Worm (Caenorhabditis elegans) whole organism, L2 larva: Measurements from ENCODE around the gene mlc-7.

Source experiments
- F13H6.1 ChIP-seq: sonication (generic microtip); optimal IDR thresholded peaks from 2 replicates; lab custom pipeline; 2016; ENCODE audit warnings: missing genetic modification characterization, missing compliant biosample characterization
- R02D3.7 ChIP-seq: fragments of 150-350 bp; optimal IDR thresholded peaks from 2 replicates; lab custom pipeline; 2014; ENCODE audit warnings: missing biosample characterization, missing genetic modification characterization
- Y55F3AM.14 ChIP-seq: fragments of 200-800 bp; sonication (Bioruptor generic); optimal IDR thresholded peaks from 2 replicates; lab custom pipeline; 2018; ENCODE audit warnings: mild to moderate bottlenecking, missing genetic modification characterization, missing compliant biosample characterization
- ZK546.5 ChIP-seq: sonication (generic microtip); optimal IDR thresholded peaks from 2 replicates; lab custom pipeline; 2017; ENCODE audit warnings: missing biosample characterization, missing genetic modification characterization
- alr-1 ChIP-seq: fragments of 150-350 bp; optimal IDR thresholded peaks from 2 replicates; lab custom pipeline; 2014; ENCODE audit warnings: missing biosample characterization, missing genetic modification characterization
- aly-2 ChIP-seq: fragments of 150-350 bp; optimal IDR thresholded peaks from 2 replicates; lab custom pipeline; 2014; ENCODE audit warnings: missing biosample characterization, missing genetic modification characterization
- ama-1 ChIP-seq: fragments of 150-350 bp; optimal IDR thresholded peaks from 2 replicates; lab custom pipeline; 2018; ENCODE audit warnings: inconsistent platforms
- blmp-1 ChIP-seq: sonication (generic microtip); optimal IDR thresholded peaks from 2 replicates; lab custom pipeline; 2017; ENCODE audit warnings: missing genetic modification characterization, mild to moderate bottlenecking, missing compliant biosample characterization, antibody characterized with exemption, moderate library complexity; ENCODE audit not compliant: insufficient read depth
- ceh-82 ChIP-seq: fragments of 150-350 bp; optimal IDR thresholded peaks from 2 replicates; lab custom pipeline; 2014; ENCODE audit warnings: missing biosample characterization, missing genetic modification characterization
- crh-2 ChIP-seq: sonication (generic microtip); optimal IDR thresholded peaks from 2 replicates; lab custom pipeline; 2017; ENCODE audit warnings: missing biosample characterization, missing genetic modification characterization
- egl-27 ChIP-seq: sonication (generic microtip); optimal IDR thresholded peaks from 3 replicates; lab custom pipeline; 2017; ENCODE audit warnings: missing biosample characterization, missing genetic modification reagents, missing genetic modification characterization
- elt-3 ChIP-seq: sonication (generic microtip); optimal IDR thresholded peaks from 2 replicates; lab custom pipeline; 2017; ENCODE audit warnings: missing biosample characterization, missing genetic modification characterization
- fos-1 ChIP-seq: fragments of 150-350 bp; optimal IDR thresholded peaks from 2 replicates; lab custom pipeline; 2014; ENCODE audit warnings: missing biosample characterization, missing genetic modification characterization
- gmeb-1 ChIP-seq: fragments of 150-350 bp; optimal IDR thresholded peaks from 2 replicates; lab custom pipeline; 2014; ENCODE audit warnings: missing biosample characterization, missing genetic modification characterization
- lin-11 ChIP-seq: fragments of 150-350 bp; sonication (generic microtip); optimal IDR thresholded peaks from 2 replicates; lab custom pipeline; 2014; ENCODE audit warnings: missing biosample characterization, missing genetic modification characterization, inconsistent platforms, mixed read lengths
- lin-13 ChIP-seq: fragments of 150-350 bp; optimal IDR thresholded peaks from 2 replicates; lab custom pipeline; 2014; ENCODE audit warnings: missing biosample characterization, missing genetic modification reagents, missing genetic modification characterization
- lin-39 ChIP-seq: fragments of 150-350 bp; optimal IDR thresholded peaks from 2 replicates; lab custom pipeline; 2014; ENCODE audit warnings: missing biosample characterization, missing genetic modification reagents, missing genetic modification characterization
- lsy-2 ChIP-seq, 2 experiments: fragments of 150-350 bp in 1 of 2; sonication (generic microtip) in 1 of 2; optimal IDR thresholded peaks; 2 replicates each; lab custom pipeline; 2014 to 2017; ENCODE audit warnings: missing biosample characterization in 2 of 2, missing genetic modification characterization in 2 of 2
- mbf-1 ChIP-seq: sonication (generic microtip); optimal IDR thresholded peaks from 2 replicates; lab custom pipeline; 2017; ENCODE audit warnings: missing biosample characterization, missing genetic modification characterization
- mdl-1 ChIP-seq, 2 experiments: fragments of 150-350 bp in 1 of 2; sonication (generic microtip) in 1 of 2; optimal IDR thresholded peaks; 2 replicates each; lab custom pipeline; 2017; ENCODE audit warnings: missing biosample characterization in 2 of 2, missing genetic modification characterization in 2 of 2
- nhr-10 ChIP-seq: sonication (generic microtip); optimal IDR thresholded peaks from 2 replicates; lab custom pipeline; 2017; ENCODE audit warnings: missing biosample characterization, missing genetic modification characterization
- nhr-12 ChIP-seq: fragments of 150-350 bp; optimal IDR thresholded peaks from 2 replicates; lab custom pipeline; 2014; ENCODE audit warnings: missing biosample characterization, missing genetic modification characterization
- nhr-129 ChIP-seq: fragments of 150-350 bp; optimal IDR thresholded peaks from 2 replicates; lab custom pipeline; 2014; ENCODE audit warnings: missing biosample characterization, missing genetic modification characterization
- nhr-237 ChIP-seq: fragments of 150-350 bp; optimal IDR thresholded peaks from 2 replicates; lab custom pipeline; 2014; ENCODE audit warnings: missing biosample characterization, missing genetic modification characterization
- nhr-25 ChIP-seq: fragments of 150-350 bp; sonication (generic microtip); optimal IDR thresholded peaks from 3 replicates; lab custom pipeline; 2014; ENCODE audit warnings: missing biosample characterization, missing genetic modification characterization
- nhr-6 ChIP-seq: fragments of 150-350 bp; optimal IDR thresholded peaks from 2 replicates; lab custom pipeline; 2014; ENCODE audit warnings: missing biosample characterization, missing genetic modification characterization
- nhr-77 ChIP-seq: fragments of 150-350 bp; optimal IDR thresholded peaks from 2 replicates; lab custom pipeline; 2014; ENCODE audit warnings: missing biosample characterization, missing genetic modification characterization
- peb-1 ChIP-seq: fragments of 150-350 bp; optimal IDR thresholded peaks from 2 replicates; lab custom pipeline; 2014; ENCODE audit warnings: missing biosample characterization, missing genetic modification characterization
- sem-4 ChIP-seq: fragments of 150-350 bp; optimal IDR thresholded peaks from 2 replicates; lab custom pipeline; 2014; ENCODE audit warnings: missing biosample characterization, missing genetic modification reagents, missing genetic modification characterization
- skn-1 ChIP-seq: sonication (generic microtip); optimal IDR thresholded peaks from 2 replicates; lab custom pipeline; 2017; ENCODE audit warnings: missing biosample characterization, missing genetic modification characterization
- sma-3 ChIP-seq: sonication (generic microtip); optimal IDR thresholded peaks from 2 replicates; lab custom pipeline; 2016; ENCODE audit warnings: missing genetic modification reagents, missing genetic modification characterization, missing compliant biosample characterization
- snpc-4 ChIP-seq: fragments of 150-350 bp; optimal IDR thresholded peaks from 2 replicates; lab custom pipeline; 2014; ENCODE audit warnings: missing biosample characterization, missing genetic modification characterization
- unc-39 ChIP-seq: fragments of 150-350 bp; optimal IDR thresholded peaks from 2 replicates; lab custom pipeline; 2014; ENCODE audit warnings: missing biosample characterization, missing genetic modification characterization
- zag-1 ChIP-seq: fragments of 150-350 bp; optimal IDR thresholded peaks from 2 replicates; lab custom pipeline; 2014; ENCODE audit warnings: missing biosample characterization, missing genetic modification characterization
- ztf-1 ChIP-seq: fragments of 200-800 bp; sonication (Bioruptor generic); conservative IDR thresholded peaks from 2 replicates; pipeline ENCODE4 v1.3.6; 2022; ENCODE audit warnings: missing genetic modification characterization, missing compliant biosample characterization
- ztf-11 ChIP-seq: sonication (generic microtip); optimal IDR thresholded peaks from 2 replicates; lab custom pipeline; 2017; ENCODE audit warnings: missing biosample characterization, missing genetic modification characterization
- ztf-4 ChIP-seq: fragments of 150-350 bp; optimal IDR thresholded peaks from 2 replicates; lab custom pipeline; 2014; ENCODE audit warnings: missing biosample characterization, missing genetic modification characterization

Gene mlc-7

ce11 chrIII:13733833-13734232, 17.4 kb upstream of the mlc-7 start (continued):
- TF ChIP-seq mdl-1 (tag; optimal IDR thresholded peaks at IDR 0.05; lab: Kevin White, UChicago) (no peak), lin-13 (GFP tag; lab: Kevin White, UChicago) (no peak), unc-39 (tag; lab: Kevin White, UChicago) (no peak), elt-3 (tag; lab: Kevin White, UChicago) (no peak), mbf-1 (no peak)

DNA sequence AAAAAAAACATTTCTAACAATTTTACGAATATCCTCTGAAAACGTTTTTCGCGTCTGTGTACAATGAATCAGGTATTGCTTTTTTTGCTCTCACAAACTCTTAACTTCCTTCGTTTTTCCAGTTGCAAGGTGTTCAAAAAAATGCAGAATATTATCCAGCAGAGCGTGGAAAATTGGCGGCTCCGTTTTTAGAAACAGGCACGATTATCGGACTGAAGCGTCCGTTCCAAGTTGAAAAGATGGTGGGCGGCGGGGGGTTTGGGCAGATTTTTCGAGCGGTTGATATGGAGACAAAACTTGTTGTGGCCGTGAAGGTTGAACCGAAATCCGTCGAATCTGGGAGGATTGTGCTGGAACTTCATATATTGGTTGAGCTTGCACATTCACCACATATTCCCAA, 16.2 kb upstream of the mlc-7 start, which contains the start of gene W06F12.3:
TSS of gene W06F12.3 (plus strand) at position 23 of the 400 bp plus-strand sequence.
- TF ChIP-seq nhr-25 (tag; lab: Kevin White, UChicago), result no peak
- TF ChIP-seq nhr-10 (tag; lab: Kevin White, UChicago), result no peak
- TF ChIP-seq lin-11 (tag; lab: Kevin White, UChicago), result no peak
- TF ChIP-seq nhr-237, result no peak
- TF ChIP-seq mbf-1, result no peak
- TF ChIP-seq ztf-4, result no peak
- no peak for TF ChIP-seq elt-3 (tag; lab: Kevin White, UChicago)

ce11 chrIII:13741410-13741809, 9.8 kb upstream of the mlc-7 start:
- TF ChIP-seq sma-3 (no peak), Y55F3AM.14 (no peak), mdl-1 (tag; optimal IDR thresholded peaks at IDR 0.05; lab: Kevin White, UChicago) (no peak), egl-27 (tag; lab: Kevin White, UChicago) (no peak), gmeb-1 (tag; lab: Kevin White, UChicago) (no peak), mbf-1 (no peak), nhr-6 (tag; lab: Kevin White, UChicago) (no peak), ztf-4 (no peak), alr-1 (tag; lab: Kevin White, UChicago) (no peak), fos-1 (no peak), peb-1 (tag; lab: Kevin White, UChicago) (no peak), ztf-11 (tag; lab: Kevin White, UChicago) (no peak), ZK546.5 (no peak), zag-1 (tag; lab: Kevin White, UChicago) (no peak), sem-4 (tag; lab: Kevin White, UChicago) (no peak), elt-3 (tag; lab: Kevin White, UChicago) (no peak), nhr-12 (no peak), R02D3.7 (tag; lab: Kevin White, UChicago) (no peak)

DNA sequence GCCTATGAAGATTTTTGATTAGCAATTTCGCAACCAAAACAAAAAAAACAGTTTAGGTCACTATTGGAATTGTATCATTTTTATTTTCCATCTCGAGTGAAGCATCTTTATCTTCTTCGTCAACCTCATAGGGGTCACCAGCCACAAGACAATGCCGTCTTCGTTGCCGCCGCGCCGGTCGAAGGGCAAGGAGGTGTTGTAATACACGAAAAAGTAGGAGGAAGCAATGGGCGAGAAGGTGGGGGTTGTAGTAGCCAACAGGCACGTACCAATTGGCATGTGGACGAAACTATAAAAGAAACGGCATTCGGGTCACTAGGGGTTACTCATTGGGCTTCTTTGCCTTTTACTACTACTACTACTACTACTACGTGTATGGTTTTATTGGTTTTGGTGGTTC, 9.2 kb upstream of the mlc-7 start:
- TF ChIP-seq lin-39 (tag; lab: Kevin White, UChicago) (no peak), fos-1 (no peak), skn-1 (no peak), ZK546.5 (no peak), nhr-6 (tag; lab: Kevin White, UChicago) (no peak), ceh-82 (tag; lab: Kevin White, UChicago) (no peak), F13H6.1 (tag; lab: Kevin White, UChicago) (no peak), peb-1 (tag; lab: Kevin White, UChicago) (no peak), lsy-2 (tag; optimal IDR thresholded peaks at IDR 0.05; lab: Kevin White, UChicago) (no peak)

- TF ChIP-seq zag-1 (tag; lab: Kevin White, UChicago) (no peak), mdl-1 (tag; optimal IDR thresholded peaks at IDR 0.05; lab: Kevin White, UChicago) (no peak), nhr-237 (no peak), blmp-1 (peak; percentile 18), nhr-6 (tag; lab: Kevin White, UChicago) (no peak), peb-1 (tag; lab: Kevin White, UChicago) (no peak), nhr-12 (no peak), nhr-10 (tag; lab: Kevin White, UChicago) (no peak)
These were observed 7.3 kb upstream of the mlc-7 start, which contains the start of gene tyr-2 for ce11 chrIII:13743922-13744321. TSS of gene tyr-2 (plus strand) at chrIII:13744222.

ce11 chrIII:13748312-13748711, 2.9 kb upstream of the mlc-7 start, which contains the start of gene K08E3.2:
TSS of gene K08E3.2 (minus strand) at chrIII:13748686.
- TF ChIP-seq nhr-6 (tag; lab: Kevin White, UChicago), result no peak
- no peak for TF ChIP-seq ztf-1 (GFP tag; lab: Robert Waterston, UW)
- no peak for TF ChIP-seq snpc-4
- no peak for TF ChIP-seq skn-1
- TF ChIP-seq crh-2 (tag; lab: Kevin White, UChicago), result no peak
- no peak for TF ChIP-seq nhr-237
- TF ChIP-seq nhr-129 (tag; lab: Kevin White, UChicago), result no peak
- TF ChIP-seq ZK546.5, result no peak
- TF ChIP-seq nhr-12, result no peak
- no peak for TF ChIP-seq ama-1
- TF ChIP-seq nhr-77 (tag; lab: Kevin White, UChicago), result no peak
- no peak for TF ChIP-seq aly-2 (tag; lab: Kevin White, UChicago)
- TF ChIP-seq sma-3, result no peak
- TF ChIP-seq lin-39 (tag; lab: Kevin White, UChicago), result no peak
